Worm (Caenorhabditis elegans): Measurements from ENCODE around the gene col-120.

Gene col-120

ce11 chrIV:9217426-9217825, 44.2 kb downstream of the col-120 start, which contains the start of gene C46C2.2:
C46C2.2 (plus strand) TSS chrIV:9217726.
- TF ChIP-seq unc-62 (GFP tag; optimal IDR thresholded peaks at IDR 0.05): no peak

DNA sequence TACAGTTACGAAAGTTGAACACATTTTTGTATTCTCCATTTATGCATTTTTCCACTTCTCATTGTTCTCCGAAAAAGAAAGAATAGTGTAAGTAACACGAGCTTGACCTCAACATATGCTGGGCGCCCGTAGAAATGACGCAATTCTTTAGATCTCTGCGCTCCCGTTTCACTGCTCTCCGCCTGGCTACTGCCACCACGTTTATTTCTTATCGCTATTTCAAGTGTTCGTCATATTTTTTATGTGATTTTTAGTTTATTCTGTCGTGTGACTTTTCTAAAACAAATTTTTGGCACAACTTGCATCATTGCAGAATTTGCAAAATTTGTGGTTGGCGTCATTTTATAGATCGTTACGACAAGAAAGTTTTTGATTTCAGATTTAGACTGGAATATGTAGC, 44.6 kb downstream of the col-120 start:
- no peak for TF ChIP-seq unc-62 (GFP tag; optimal IDR thresholded peaks at IDR 0.05)

- TF ChIP-seq unc-62 (GFP tag; optimal IDR thresholded peaks at IDR 0.05): no peak
Observed at ce11 chrIV:9216437-9216836, 45.1 kb downstream of the col-120 start.

DNA sequence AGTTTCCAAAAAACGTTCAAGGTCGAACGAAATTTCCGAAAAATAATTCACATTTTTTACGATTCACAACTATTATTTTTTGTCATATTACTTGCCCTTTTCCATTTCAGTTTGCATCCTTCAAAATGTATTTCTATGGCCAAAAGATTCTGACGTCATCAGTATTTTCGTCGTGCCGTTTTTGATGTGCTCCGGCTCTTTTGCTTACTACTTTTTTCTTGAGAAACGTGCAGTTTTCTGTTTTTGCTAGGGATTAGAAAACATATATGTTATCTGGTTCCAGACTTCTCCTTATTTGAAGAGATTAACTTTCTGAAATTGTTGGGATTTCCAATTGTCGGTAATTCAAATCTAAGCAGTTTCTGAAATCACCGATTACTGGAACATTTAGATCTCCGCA, 45.8 kb downstream of the col-120 start:
- TF ChIP-seq unc-62 (GFP tag; optimal IDR thresholded peaks at IDR 0.05): no peak

ce11 chrIV:9214823-9215222, 46.8 kb downstream of the col-120 start:
- no peak for TF ChIP-seq unc-62 (GFP tag; optimal IDR thresholded peaks at IDR 0.05)

DNA sequence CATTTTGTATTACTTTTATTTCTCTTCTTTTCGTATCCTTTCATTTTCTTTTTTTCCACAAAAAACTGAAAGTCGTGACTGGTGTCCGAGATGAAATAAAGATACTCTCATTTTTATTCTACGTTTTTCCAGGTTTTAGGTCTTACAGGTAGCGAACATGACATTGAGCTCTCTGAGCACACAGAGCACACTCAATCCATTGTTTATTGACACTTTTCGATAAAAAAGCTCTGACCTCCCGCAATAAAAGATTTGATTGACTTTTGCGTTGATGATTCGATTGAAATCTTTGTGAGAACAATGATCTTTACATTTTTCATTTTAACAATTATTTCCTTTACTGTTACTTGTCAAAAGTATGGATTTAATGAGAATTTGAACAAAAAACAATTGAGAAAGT, 49.5 kb downstream of the col-120 start, which contains the start of gene C46C2.6:
C46C2.6 (plus strand) TSS at position 301 of the 400 bp plus-strand sequence.
- TF ChIP-seq unc-62 (GFP tag; optimal IDR thresholded peaks at IDR 0.05): no peak

ce11 chrIV:9210841-9211240, 50.7 kb downstream of the col-120 start:
- TF ChIP-seq unc-62 (GFP tag; optimal IDR thresholded peaks at IDR 0.05): no peak
